Worm (Caenorhabditis elegans) whole organism, mixed stage, embryonic: Measurements from ENCODE around the gene ZK643.2.

ENCODE experiments used
- M03D4.4 ChIP-seq: sonication (generic microtip); optimal IDR thresholded peaks from 2 replicates; lab custom pipeline; 2017; ENCODE audit warnings: mild to moderate bottlenecking, missing genetic modification characterization, missing compliant biosample characterization
- bed-3 ChIP-seq: fragments of 200-800 bp; sonication (Bioruptor generic); optimal IDR thresholded peaks from 3 replicates; lab custom pipeline; 2018; ENCODE audit warnings: mild to moderate bottlenecking, missing genetic modification characterization, moderate library complexity, missing compliant biosample characterization
- blmp-1 ChIP-seq: fragments of 150-350 bp; optimal IDR thresholded peaks from 2 replicates; lab custom pipeline; 2014; ENCODE audit warnings: missing biosample characterization, missing genetic modification characterization
- ceh-39 ChIP-seq: fragments of 150-350 bp; optimal IDR thresholded peaks from 2 replicates; lab custom pipeline; 2014; ENCODE audit warnings: missing biosample characterization, missing genetic modification characterization
- ceh-43 ChIP-seq: fragments of 200-800 bp; sonication (Bioruptor generic); optimal IDR thresholded peaks from 2 replicates; lab custom pipeline; 2018; ENCODE audit warnings: mild to moderate bottlenecking, missing genetic modification characterization, moderate library complexity, missing compliant biosample characterization
- ceh-83 ChIP-seq: fragments of 200-800 bp; sonication (Bioruptor generic); optimal IDR thresholded peaks from 2 replicates; lab custom pipeline; 2018; ENCODE audit warnings: mild to moderate bottlenecking, missing genetic modification characterization, missing compliant biosample characterization
- ces-1 ChIP-seq: fragments of 150-350 bp; optimal IDR thresholded peaks from 2 replicates; lab custom pipeline; 2014; ENCODE audit warnings: missing biosample characterization, missing genetic modification reagents, missing genetic modification characterization
- cnd-1 ChIP-seq: fragments of 200-800 bp; sonication (Bioruptor generic); optimal IDR thresholded peaks from 2 replicates; lab custom pipeline; 2018; ENCODE audit warnings: mild to moderate bottlenecking, missing genetic modification characterization, missing compliant biosample characterization
- drap-1 ChIP-seq: fragments of 200-800 bp; sonication (Bioruptor generic); optimal IDR thresholded peaks from 3 replicates; lab custom pipeline; 2018; ENCODE audit warnings: mild to moderate bottlenecking, missing genetic modification characterization, missing compliant biosample characterization
- elt-1 ChIP-seq: sonication (generic microtip); optimal IDR thresholded peaks from 2 replicates; lab custom pipeline; 2017; ENCODE audit warnings: missing genetic modification characterization, mild to moderate bottlenecking, missing compliant biosample characterization, antibody characterized with exemption, moderate library complexity, borderline replicate concordance; ENCODE audit not compliant: insufficient read depth
- elt-3 ChIP-seq: fragments of 150-350 bp; optimal IDR thresholded peaks from 2 replicates; lab custom pipeline; 2014; ENCODE audit warnings: missing biosample characterization, missing genetic modification characterization
- flh-1 ChIP-seq: fragments of 200-800 bp; sonication (Bioruptor generic); optimal IDR thresholded peaks from 2 replicates; lab custom pipeline; 2018; ENCODE audit warnings: mild to moderate bottlenecking, missing genetic modification characterization, moderate library complexity, missing compliant biosample characterization
- ham-2 ChIP-seq: fragments of 200-800 bp; sonication (Bioruptor generic); optimal IDR thresholded peaks from 2 replicates; lab custom pipeline; 2018; ENCODE audit warnings: mild to moderate bottlenecking, missing genetic modification characterization, missing compliant biosample characterization
- hlh-1 ChIP-seq: fragments of 150-350 bp; optimal IDR thresholded peaks from 2 replicates; lab custom pipeline; 2014; ENCODE audit warnings: missing biosample characterization, missing genetic modification reagents, missing genetic modification characterization
- lin-13 ChIP-seq: fragments of 150-350 bp; optimal IDR thresholded peaks from 2 replicates; lab custom pipeline; 2014; ENCODE audit warnings: missing biosample characterization, missing genetic modification characterization
- lin-32 ChIP-seq: fragments of 200-800 bp; sonication (Bioruptor generic); optimal IDR thresholded peaks from 2 replicates; lab custom pipeline; 2018; ENCODE audit warnings: mild to moderate bottlenecking, missing genetic modification characterization, missing compliant biosample characterization
- lsy-2 ChIP-seq: fragments of 150-350 bp; optimal IDR thresholded peaks from 2 replicates; lab custom pipeline; 2014; ENCODE audit warnings: missing biosample characterization, missing genetic modification characterization
- mab-5 ChIP-seq: fragments of 150-350 bp; optimal IDR thresholded peaks from 2 replicates; lab custom pipeline; 2014; ENCODE audit warnings: missing biosample characterization, missing genetic modification characterization
- mep-1 ChIP-seq: fragments of 150-350 bp; optimal IDR thresholded peaks from 2 replicates; lab custom pipeline; 2017; ENCODE audit warnings: missing biosample characterization, missing genetic modification reagents, missing genetic modification characterization, inconsistent platforms
- mls-2 ChIP-seq: sonication (generic microtip); optimal IDR thresholded peaks from 2 replicates; lab custom pipeline; 2016; ENCODE audit warnings: mild to moderate bottlenecking, missing genetic modification characterization, moderate library complexity, missing compliant biosample characterization
- nhr-12 ChIP-seq: fragments of 150-350 bp; optimal IDR thresholded peaks from 2 replicates; lab custom pipeline; 2014; ENCODE audit warnings: missing biosample characterization, missing genetic modification characterization
- nhr-237 ChIP-seq: fragments of 150-350 bp; optimal IDR thresholded peaks from 2 replicates; lab custom pipeline; 2014; ENCODE audit warnings: missing biosample characterization, missing genetic modification characterization
- nhr-28 ChIP-seq: fragments of 150-350 bp; optimal IDR thresholded peaks from 2 replicates; lab custom pipeline; 2014; ENCODE audit warnings: missing biosample characterization, missing genetic modification characterization
- pha-4 ChIP-seq: fragments of 150-350 bp; optimal IDR thresholded peaks from 2 replicates; lab custom pipeline; 2018; ENCODE audit warnings: missing biosample characterization, missing genetic modification reagents, missing genetic modification characterization
- sem-2 ChIP-seq: fragments of 200-800 bp; sonication (Bioruptor generic); optimal IDR thresholded peaks from 2 replicates; lab custom pipeline; 2018; ENCODE audit warnings: mild to moderate bottlenecking, missing genetic modification characterization, missing compliant biosample characterization
- snpc-4 ChIP-seq: fragments of 150-350 bp; optimal IDR thresholded peaks from 2 replicates; lab custom pipeline; 2014; ENCODE audit warnings: missing biosample characterization, missing genetic modification characterization
- sptf-1 ChIP-seq: sonication (generic microtip); optimal IDR thresholded peaks from 2 replicates; lab custom pipeline; 2017; ENCODE audit warnings: mild to moderate bottlenecking, missing genetic modification characterization, moderate library complexity, missing compliant biosample characterization
- tbx-8 ChIP-seq: fragments of 200-800 bp; sonication (Bioruptor generic); optimal IDR thresholded peaks from 2 replicates; lab custom pipeline; 2018; ENCODE audit warnings: mild to moderate bottlenecking, missing genetic modification characterization, moderate library complexity, missing compliant biosample characterization
- unc-120 ChIP-seq: sonication (generic microtip); optimal IDR thresholded peaks from 2 replicates; lab custom pipeline; 2017; ENCODE audit warnings: missing genetic modification characterization, missing compliant biosample characterization; ENCODE audit not compliant: poor library complexity, severe bottlenecking
- unc-39 ChIP-seq: fragments of 150-350 bp; optimal IDR thresholded peaks from 2 replicates; lab custom pipeline; 2014; ENCODE audit warnings: missing biosample characterization, missing genetic modification characterization
- unc-62 ChIP-seq: fragments of 150-350 bp; optimal IDR thresholded peaks from 2 replicates; lab custom pipeline; 2014; ENCODE audit warnings: missing biosample characterization, missing genetic modification reagents, missing genetic modification characterization
- zip-8 ChIP-seq: fragments of 150-350 bp; optimal IDR thresholded peaks from 2 replicates; lab custom pipeline; 2014; ENCODE audit warnings: missing biosample characterization, missing genetic modification characterization
- ztf-11 ChIP-seq: fragments of 150-350 bp; optimal IDR thresholded peaks from 2 replicates; lab custom pipeline; 2014; ENCODE audit warnings: missing biosample characterization, missing genetic modification characterization

ZK643.2 gene

ce11 chrIII:8967639-8968038 is 11.3 kb downstream of the ZK643.2 start, which contains the start of the genes bud-13 and rpap-2:
Gene bud-13, minus strand, starts transcription at chrIII:8967727.
Gene rpap-2, plus strand, starts transcription at chrIII:8967967.
- no peak for TF ChIP-seq unc-62 (GFP tag; lab: Kevin White, UChicago)
- TF ChIP-seq bed-3 (GFP tag; lab: Kevin White, UChicago): no peak
- TF ChIP-seq ztf-11 (tag; lab: Kevin White, UChicago): no peak
- TF ChIP-seq snpc-4 (tag; lab: Kevin White, UChicago): no peak
- no peak for TF ChIP-seq flh-1 (GFP tag; lab: Kevin White, UChicago)
- no peak for TF ChIP-seq lsy-2
- TF ChIP-seq ceh-43 (GFP tag; lab: Kevin White, UChicago): no peak
- TF ChIP-seq drap-1: no peak
- TF ChIP-seq unc-39 (tag; lab: Kevin White, UChicago): no peak
- no peak for TF ChIP-seq nhr-28

ce11 chrIII:8971255-8972020 is 15.1 kb downstream of the ZK643.2 start, which contains the start of the genes eif-3.D and R08D7.4:
Gene eif-3.D, minus strand, starts transcription at chrIII:8971578.
Gene R08D7.4, plus strand, starts transcription at chrIII:8971892.
- TF ChIP-seq unc-62 (GFP tag; lab: Kevin White, UChicago): no peak
- no peak for TF ChIP-seq ceh-83 (GFP tag; lab: Kevin White, UChicago)
- no peak for TF ChIP-seq elt-3 (tag; lab: Kevin White, UChicago)
- no peak for TF ChIP-seq blmp-1 (tag; lab: Kevin White, UChicago)
- peak; percentile 79 for TF ChIP-seq sptf-1 (tag; lab: Kevin White, UChicago)
- peak; percentile 16 for TF ChIP-seq bed-3 (GFP tag; lab: Kevin White, UChicago)
- no peak for TF ChIP-seq mab-5 (tag; lab: Kevin White, UChicago)
- TF ChIP-seq sem-2 (GFP tag; lab: Kevin White, UChicago): no peak
- TF ChIP-seq mls-2 (tag; lab: Kevin White, UChicago): peak; percentile 64
- peak; percentile 49 for TF ChIP-seq pha-4
- no peak for TF ChIP-seq tbx-8 (GFP tag; lab: Kevin White, UChicago)
- TF ChIP-seq elt-1 (tag; lab: Kevin White, UChicago): no peak
- TF ChIP-seq flh-1 (GFP tag; lab: Kevin White, UChicago): no peak
- TF ChIP-seq ceh-43 (GFP tag; lab: Kevin White, UChicago): no peak
- TF ChIP-seq nhr-237 (tag; lab: Kevin White, UChicago): peak; percentile 33
- peak; percentile 37 for TF ChIP-seq unc-120 (tag; lab: Kevin White, UChicago)
- peak; percentile 46 for TF ChIP-seq ztf-11 (tag; lab: Kevin White, UChicago)
- TF ChIP-seq mep-1: no peak
- TF ChIP-seq nhr-28: no peak
- TF ChIP-seq hlh-1: no peak
- no peak for TF ChIP-seq nhr-12 (tag; lab: Kevin White, UChicago)
- peak; percentile 31 for TF ChIP-seq lin-13 (tag; lab: Kevin White, UChicago)
- no peak for TF ChIP-seq unc-39 (tag; lab: Kevin White, UChicago)
- TF ChIP-seq drap-1: no peak
- TF ChIP-seq ham-2: no peak
- TF ChIP-seq cnd-1: peak; percentile 9
- TF ChIP-seq M03D4.4 (tag; lab: Kevin White, UChicago): peak; percentile 58
- no peak for TF ChIP-seq zip-8 (tag; lab: Kevin White, UChicago)
- TF ChIP-seq ceh-39 (tag; lab: Kevin White, UChicago): no peak
- peak; percentile 56 for TF ChIP-seq lsy-2
- no peak for TF ChIP-seq lin-32

ce11 chrIII:8973163-8973562 is 16.8 kb downstream of the ZK643.2 start:
- no peak for TF ChIP-seq elt-3 (tag; lab: Kevin White, UChicago)
- peak; percentile 28 for TF ChIP-seq ces-1

- no peak for TF ChIP-seq flh-1 (GFP tag; lab: Kevin White, UChicago)
- no peak for TF ChIP-seq cnd-1
- TF ChIP-seq zip-8 (tag; lab: Kevin White, UChicago): no peak
- TF ChIP-seq mep-1: no peak
- TF ChIP-seq mab-5 (tag; lab: Kevin White, UChicago): no peak
- TF ChIP-seq sem-2 (GFP tag; lab: Kevin White, UChicago): no peak
- TF ChIP-seq ceh-43 (GFP tag; lab: Kevin White, UChicago): no peak
- no peak for TF ChIP-seq hlh-1
- TF ChIP-seq bed-3 (GFP tag; lab: Kevin White, UChicago): no peak
- no peak for TF ChIP-seq nhr-12 (tag; lab: Kevin White, UChicago)
- no peak for TF ChIP-seq unc-39 (tag; lab: Kevin White, UChicago)
- TF ChIP-seq drap-1: no peak
- TF ChIP-seq lin-13 (tag; lab: Kevin White, UChicago): no peak
- TF ChIP-seq pha-4: no peak
- TF ChIP-seq ham-2: no peak
- TF ChIP-seq unc-62 (GFP tag; lab: Kevin White, UChicago): no peak
These were observed 17.5 kb downstream of the ZK643.2 start, which contains the start of gene R08D7.5 for ce11 chrIII:8973826-8974225. Gene R08D7.5, plus strand, starts transcription at chrIII:8974126.
